Worm (Caenorhabditis elegans): Measurements from ENCODE around the gene sds-22.

- TF ChIP-seq hlh-30 (tag; optimal IDR thresholded peaks at IDR 0.05; ENCODE audit: insufficient read depth) (no peak), lim-6 (tag; optimal IDR thresholded peaks at IDR 0.05) (no peak), nfya-1 (tag; optimal IDR thresholded peaks at IDR 0.05) (no peak)
Measured at ce11 chrII:7863480-7864125, 5.4 kb downstream of the sds-22 start.

Measured in whole organism, late embryonic.